Fruit fly (Drosophila melanogaster) whole organism: ENCODE measurements around the gene Sodq.

ENCODE experiments used
- CG8478 ChIP-seq: fragments of >200 bp; optimal IDR thresholded peaks from 2 replicates; lab custom pipeline; 2018; ENCODE audit warnings: inconsistent platforms
- Dll ChIP-seq: fragments of >200 bp; optimal IDR thresholded peaks from 2 replicates; lab custom pipeline; 2017
- EcR ChIP-seq, 2 experiments: fragments of >200 bp; optimal IDR thresholded peaks; 2 replicates each; lab custom pipeline; 2017; ENCODE audit warnings: missing biosample characterization in 2 of 2, missing genetic modification characterization in 2 of 2, missing genetic modification reagents in 2 of 2
- pan ChIP-seq: fragments of >200 bp; optimal IDR thresholded peaks from 2 replicates; lab custom pipeline; 2017
- psq ChIP-seq: fragments of >200 bp; optimal IDR thresholded peaks from 2 replicates; lab custom pipeline; 2017
- usp ChIP-seq: fragments of >200 bp; optimal IDR thresholded peaks from 2 replicates; lab custom pipeline; 2017; ENCODE audit warnings: missing biosample characterization, missing genetic modification characterization, mixed read lengths

Gene Sodq

DNA sequence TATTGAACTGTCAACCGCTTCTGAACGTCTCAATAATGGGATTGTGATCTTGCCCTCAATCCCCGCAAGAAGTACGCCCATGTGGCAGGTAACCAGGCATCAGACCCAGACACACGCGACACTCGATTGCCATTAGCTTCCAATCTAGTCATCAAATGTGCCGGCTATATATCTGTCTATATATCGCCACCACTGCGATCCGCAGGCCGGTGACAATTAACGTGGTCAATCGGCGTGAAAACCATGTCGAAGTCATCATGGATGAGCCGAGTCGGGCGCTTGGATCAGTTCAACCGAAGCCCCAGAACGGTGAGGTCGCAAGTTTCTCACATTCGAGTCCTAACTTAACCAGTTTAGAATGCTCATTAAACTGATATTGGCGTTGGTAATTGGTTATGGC lies at the start of gene Sodq:
TSS of gene Sodq (plus strand) at position 301 of the 400 bp plus-strand sequence.
- no peak for TF ChIP-seq EcR (GFP tag; optimal IDR thresholded peaks at IDR 0.05; lab: Kevin White, UChicago)
- TF ChIP-seq Dll (lab: Kevin White, UChicago) = no peak
- TF ChIP-seq psq (lab: Kevin White, UChicago) = no peak
- no peak for TF ChIP-seq usp (GFP tag; lab: Kevin White, UChicago)
- TF ChIP-seq pan (lab: Kevin White, UChicago) = no peak

- TF ChIP-seq EcR (GFP tag; optimal IDR thresholded peaks at IDR 0.05; lab: Kevin White, UChicago) = no peak
- no peak for TF ChIP-seq Dll (lab: Kevin White, UChicago)
- TF ChIP-seq CG8478 (lab: Kevin White, UChicago) = no peak
- TF ChIP-seq usp (GFP tag; lab: Kevin White, UChicago) = no peak
- TF ChIP-seq pan (lab: Kevin White, UChicago) = no peak
- TF ChIP-seq psq (lab: Kevin White, UChicago) = no peak
These were observed 44.4 kb upstream of the Sodq start, which contains the start of the genes CG14545 and CG5886 for dm6 chr3R:25851224-25851682. CG14545 (minus strand) TSS chr3R:25851291. CG5886 (plus strand) TSS chr3R:25851632.

DNA sequence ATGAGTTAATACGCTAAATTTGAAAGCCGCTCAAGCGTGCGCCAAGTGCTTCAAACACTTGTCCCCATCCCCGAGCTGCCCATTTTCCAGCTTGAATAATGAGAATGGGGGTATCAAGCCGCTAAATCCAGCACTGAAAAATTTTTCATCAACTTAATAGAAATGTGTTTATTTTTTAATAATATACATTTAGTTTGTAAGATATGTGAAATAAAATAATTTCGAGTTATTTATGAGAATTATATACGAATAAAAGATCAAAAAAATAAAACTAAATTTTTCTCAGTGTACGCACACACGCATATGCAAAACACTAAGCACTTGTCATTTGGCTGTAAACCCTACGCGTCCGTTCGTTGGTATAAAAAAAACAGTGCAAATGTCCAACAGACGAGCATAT lies 40.8 kb upstream of the Sodq start:
- TF ChIP-seq EcR (GFP tag; optimal IDR thresholded peaks at IDR 0.05; lab: Kevin White, UChicago) (no peak), CG8478 (lab: Kevin White, UChicago) (no peak), pan (lab: Kevin White, UChicago) (no peak), usp (GFP tag; lab: Kevin White, UChicago) (no peak), psq (lab: Kevin White, UChicago) (no peak), Dll (lab: Kevin White, UChicago) (no peak)

DNA sequence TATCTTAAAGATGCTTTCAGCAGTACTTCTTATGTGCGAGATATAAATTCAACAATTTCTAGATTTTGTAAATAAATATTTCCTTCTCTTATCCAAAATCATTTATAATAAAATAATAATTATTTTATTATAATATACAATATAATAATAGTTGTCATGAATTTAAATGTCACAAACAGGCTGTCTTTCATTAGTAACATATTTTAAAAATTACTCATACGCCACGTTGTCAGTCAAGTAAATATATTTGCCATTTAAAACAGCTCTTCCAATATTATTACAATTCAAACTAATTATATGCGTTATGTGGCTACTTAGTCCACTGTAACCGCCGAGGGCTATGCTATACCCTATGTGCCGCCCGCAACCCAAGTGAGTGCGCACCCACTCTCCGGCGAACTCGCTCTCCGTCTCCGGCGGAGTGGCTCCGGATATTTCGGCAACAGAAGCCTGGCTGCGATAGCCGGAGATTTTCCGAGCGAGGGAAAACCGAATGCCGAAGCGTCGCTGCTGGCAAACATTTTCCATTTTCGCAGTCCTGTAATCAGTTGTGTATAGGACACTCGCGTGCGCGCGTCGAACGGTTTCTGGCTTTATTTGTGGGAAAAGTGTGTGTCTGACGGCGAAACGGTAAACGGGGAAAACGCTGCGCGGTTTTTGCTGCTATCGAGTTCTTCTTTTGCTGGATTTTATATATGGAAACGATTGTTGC lies 39.9 kb upstream of the Sodq start, which contains the start of gene CG5890:
TSS of gene CG5890 (plus strand) at position 561 of the 712 bp plus-strand sequence.
- TF ChIP-seq EcR (GFP tag; optimal IDR thresholded peaks at IDR 0.05; lab: Kevin White, UChicago) = no peak
- no peak for TF ChIP-seq CG8478 (lab: Kevin White, UChicago)
- TF ChIP-seq Dll (lab: Kevin White, UChicago) = no peak
- no peak for TF ChIP-seq usp (GFP tag; lab: Kevin White, UChicago)
- no peak for TF ChIP-seq pan (lab: Kevin White, UChicago)
- no peak for TF ChIP-seq psq (lab: Kevin White, UChicago)

dm6 chr3R:25870389-25870788 lies 25.2 kb upstream of the Sodq start:
- TF ChIP-seq Dll (lab: Kevin White, UChicago) (no peak), EcR (GFP tag; optimal IDR thresholded peaks at IDR 0.05; lab: Kevin White, UChicago) (no peak), psq (lab: Kevin White, UChicago) (no peak), pan (lab: Kevin White, UChicago) (no peak), usp (GFP tag; lab: Kevin White, UChicago) (no peak), CG8478 (lab: Kevin White, UChicago) (no peak)

DNA sequence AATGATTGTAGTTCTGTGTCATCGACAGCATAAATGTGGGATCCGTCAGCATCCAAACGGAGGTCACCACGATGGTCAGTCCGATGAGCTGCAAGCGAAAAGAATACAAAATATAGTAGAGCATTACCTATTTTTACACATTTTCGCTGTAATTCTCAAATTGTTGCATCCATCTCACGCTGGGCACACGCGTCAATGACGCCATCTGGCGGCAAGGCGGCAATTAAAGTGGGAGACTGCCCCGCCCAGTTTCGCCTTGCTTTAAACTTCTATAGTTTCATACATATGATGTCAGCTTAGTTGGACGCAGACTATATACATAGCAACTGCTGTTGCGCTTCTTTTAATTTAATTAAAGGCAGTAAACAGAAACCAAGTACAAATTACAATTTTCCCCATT lies 19.0 kb upstream of the Sodq start:
- TF ChIP-seq usp (GFP tag; lab: Kevin White, UChicago) (no peak), Dll (lab: Kevin White, UChicago) (no peak), CG8478 (lab: Kevin White, UChicago) (no peak), EcR (GFP tag; optimal IDR thresholded peaks at IDR 0.05; lab: Kevin White, UChicago) (no peak), psq (lab: Kevin White, UChicago) (no peak), pan (lab: Kevin White, UChicago) (no peak)

DNA sequence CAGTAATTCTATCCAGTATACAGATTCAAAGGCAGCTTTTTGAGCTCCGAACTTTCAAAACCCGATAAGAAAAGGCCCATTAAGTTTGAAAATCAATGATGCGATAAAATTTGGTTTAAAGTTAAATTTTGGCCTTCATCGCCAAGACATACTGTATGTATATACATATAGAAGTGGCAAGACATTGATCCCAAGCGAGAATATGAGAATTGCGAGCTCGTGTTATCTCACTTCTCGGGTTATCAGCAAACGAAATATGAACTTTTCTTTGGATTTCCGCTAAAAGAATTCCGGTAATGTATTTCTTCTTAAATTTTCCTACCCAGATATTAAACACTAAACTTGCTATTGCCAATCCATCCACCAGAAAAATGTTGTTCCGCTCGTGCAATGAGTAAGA lies 18.6 kb upstream of the Sodq start:
- TF ChIP-seq EcR (GFP tag; optimal IDR thresholded peaks at IDR 0.05; lab: Kevin White, UChicago) = peak in 1 of 2 experiments; percentile 2
- TF ChIP-seq CG8478 (lab: Kevin White, UChicago) = no peak

DNA sequence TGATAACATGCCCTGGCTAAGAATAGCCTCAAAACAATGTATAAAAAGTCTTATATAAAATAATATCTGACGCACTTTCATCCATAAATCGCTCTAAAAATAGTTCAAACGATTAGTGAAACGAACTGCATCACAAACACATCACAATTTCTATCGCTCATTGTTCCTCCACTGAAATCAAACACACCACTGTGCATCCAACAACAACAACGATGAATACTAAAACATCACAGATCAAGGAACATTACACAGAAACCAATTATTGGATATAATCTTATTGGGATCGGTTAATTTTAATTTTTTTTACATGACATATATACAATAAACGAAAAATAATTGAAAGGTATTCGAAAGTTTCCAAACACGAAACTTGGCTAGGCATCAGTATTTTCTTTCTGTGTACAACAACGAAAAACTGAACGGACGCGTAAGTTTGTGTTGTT lies 16.3 kb upstream of the Sodq start:
- no peak for TF ChIP-seq Dll (lab: Kevin White, UChicago)
- TF ChIP-seq psq (lab: Kevin White, UChicago) = no peak
- TF ChIP-seq pan (lab: Kevin White, UChicago) = no peak
- no peak for TF ChIP-seq EcR (GFP tag; optimal IDR thresholded peaks at IDR 0.05; lab: Kevin White, UChicago)
- TF ChIP-seq usp (GFP tag; lab: Kevin White, UChicago) = no peak
- TF ChIP-seq CG8478 (lab: Kevin White, UChicago) = no peak

DNA sequence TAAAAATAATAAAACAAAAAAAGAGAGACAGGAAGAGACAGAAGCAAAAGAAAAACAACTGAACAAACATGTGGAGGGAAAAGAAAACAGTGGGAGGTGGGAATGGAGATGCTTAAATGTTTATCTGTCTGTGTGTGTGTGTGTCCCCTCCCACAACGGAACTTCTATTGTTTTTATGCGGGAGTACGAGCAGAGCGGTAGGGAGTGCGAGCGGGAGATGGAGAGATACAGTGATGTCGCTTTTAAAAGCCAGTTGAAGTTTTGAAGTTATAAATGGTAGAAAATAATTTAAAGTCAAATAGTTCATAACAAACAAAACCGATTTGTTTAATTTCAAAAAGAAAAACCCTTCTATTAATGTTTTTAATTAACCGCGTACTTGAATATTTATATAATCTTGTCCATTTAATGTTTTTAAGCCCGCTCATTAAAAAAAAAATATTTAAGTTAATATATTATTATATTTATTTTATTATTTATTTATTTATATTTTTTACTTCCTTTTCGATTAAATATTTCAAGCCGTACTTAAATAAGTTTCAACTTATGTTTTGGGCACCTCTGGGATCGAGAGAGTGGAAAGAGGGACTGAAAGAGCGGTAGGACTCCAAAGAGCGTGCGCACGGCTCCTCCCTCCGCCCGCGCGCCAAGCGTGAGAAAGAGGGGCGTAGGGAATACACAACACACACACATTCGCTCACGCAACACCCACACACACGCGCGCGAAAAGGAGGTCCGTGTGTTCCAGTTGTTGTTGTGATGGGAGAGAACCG lies 15.2 kb upstream of the Sodq start:
- TF ChIP-seq Dll (lab: Kevin White, UChicago) (no peak), psq (lab: Kevin White, UChicago) (no peak), pan (lab: Kevin White, UChicago) (no peak), EcR (GFP tag; optimal IDR thresholded peaks at IDR 0.05; lab: Kevin White, UChicago) (no peak), usp (GFP tag; lab: Kevin White, UChicago) (no peak), CG8478 (lab: Kevin White, UChicago) (no peak)

dm6 chr3R:25880971-25881809 lies 14.4 kb upstream of the Sodq start, which contains the start of gene Tsp96F:
Tsp96F (minus strand) TSS chr3R:25881427.
- TF ChIP-seq usp (GFP tag; lab: Kevin White, UChicago) (no peak), psq (lab: Kevin White, UChicago) (no peak), pan (lab: Kevin White, UChicago) (no peak), Dll (lab: Kevin White, UChicago) (no peak), CG8478 (lab: Kevin White, UChicago) (no peak), EcR (GFP tag; optimal IDR thresholded peaks at IDR 0.05; lab: Kevin White, UChicago) (no peak)
